Worm (Caenorhabditis elegans) whole organism, L1 larva: Measurements from ENCODE around the gene C54F6.12.

ENCODE experiments used
- aha-1 ChIP-seq: fragments of 150-350 bp; optimal IDR thresholded peaks from 2 replicates; lab custom pipeline; 2014; ENCODE audit warnings: missing biosample characterization, missing genetic modification characterization
- alr-1 ChIP-seq: fragments of 200-800 bp; sonication (Bioruptor generic); optimal IDR thresholded peaks from 2 replicates; lab custom pipeline; 2018; ENCODE audit warnings: borderline replicate concordance, mild to moderate bottlenecking, missing genetic modification characterization, missing compliant biosample characterization
- ceh-63 ChIP-seq: fragments of 200-800 bp; sonication (Bioruptor generic); optimal IDR thresholded peaks from 2 replicates; lab custom pipeline; 2018; ENCODE audit warnings: mild to moderate bottlenecking, missing genetic modification characterization, missing compliant biosample characterization
- ceh-8 ChIP-seq: fragments of 200-800 bp; sonication (Bioruptor generic); optimal IDR thresholded peaks from 2 replicates; lab custom pipeline; 2018; ENCODE audit warnings: mild to moderate bottlenecking, missing genetic modification characterization, moderate library complexity, missing compliant biosample characterization
- ceh-88 ChIP-seq: fragments of 200-800 bp; sonication (Bioruptor generic); IDR thresholded peaks from 2 replicates; pipeline ENCODE4 v1.3.6; 2022; ENCODE audit warnings: missing genetic modification characterization, missing compliant biosample characterization
- ceh-90 ChIP-seq: sonication (generic microtip); optimal IDR thresholded peaks from 2 replicates; lab custom pipeline; 2016; ENCODE audit warnings: missing genetic modification characterization, missing compliant biosample characterization
- ces-1 ChIP-seq: fragments of 150-350 bp; optimal IDR thresholded peaks from 2 replicates; lab custom pipeline; 2014; ENCODE audit warnings: missing biosample characterization, missing genetic modification reagents, missing genetic modification characterization
- dpl-1 ChIP-seq, 3 experiments: fragments of 150-350 bp in 2 of 3; sonication (generic microtip) in 1 of 3; optimal IDR thresholded peaks; 2 replicates each; lab custom pipeline; 2014 to 2017; ENCODE audit warnings: missing biosample characterization in 3 of 3, missing genetic modification characterization in 3 of 3, missing genetic modification reagents in 3 of 3
- efl-1 ChIP-seq, 4 experiments: fragments of 150-350 bp; optimal IDR thresholded peaks in 3 of 4; peaks in 1 of 4; 1 replicate in 1 of 4; 2 replicates in 3 of 4; lab custom pipeline; 2014; ENCODE audit warnings: missing biosample characterization in 2 of 4, missing genetic modification characterization in 2 of 4, missing genetic modification reagents in 2 of 4
- efl-3 ChIP-seq: fragments of 200-800 bp; sonication (Bioruptor generic); optimal IDR thresholded peaks from 2 replicates; lab custom pipeline; 2018; ENCODE audit warnings: mild to moderate bottlenecking, missing genetic modification characterization, missing compliant biosample characterization
- egl-13 ChIP-seq: sonication (generic microtip); optimal IDR thresholded peaks from 2 replicates; lab custom pipeline; 2016; ENCODE audit warnings: missing genotype, missing genetic modification reagents, missing genetic modification characterization, missing compliant biosample characterization
- egl-27 ChIP-seq, 2 experiments: fragments of 150-350 bp in 1 of 2; sonication (generic microtip); optimal IDR thresholded peaks; 3 replicates each; lab custom pipeline; 2017 to 2018; ENCODE audit warnings: missing biosample characterization in 2 of 2, missing genetic modification characterization in 2 of 2, missing genetic modification reagents in 2 of 2
- ets-5 ChIP-seq: fragments of 200-800 bp; sonication (Bioruptor generic); IDR thresholded peaks from 2 replicates; pipeline ENCODE4 v1.3.6; 2022; ENCODE audit warnings: missing genetic modification characterization, missing compliant biosample characterization
- fkh-10 ChIP-seq: sonication (generic microtip); optimal IDR thresholded peaks from 2 replicates; lab custom pipeline; 2017; ENCODE audit warnings: missing biosample characterization, missing genetic modification reagents, missing genetic modification characterization
- fkh-8 ChIP-seq: sonication (generic microtip); optimal IDR thresholded peaks from 2 replicates; lab custom pipeline; 2016; ENCODE audit warnings: mild to moderate bottlenecking, missing genetic modification characterization, missing compliant biosample characterization
- fos-1 ChIP-seq: fragments of 150-350 bp; optimal IDR thresholded peaks from 2 replicates; lab custom pipeline; 2014; ENCODE audit warnings: missing biosample characterization, missing genetic modification characterization
- grh-1 ChIP-seq: fragments of 200-800 bp; sonication (Bioruptor generic); IDR thresholded peaks from 2 replicates; pipeline ENCODE4 v1.3.6; 2022; ENCODE audit warnings: missing genetic modification reagents, missing genetic modification characterization, missing compliant biosample characterization
- hlh-4 ChIP-seq: sonication (generic microtip); optimal IDR thresholded peaks from 2 replicates; lab custom pipeline; 2016; ENCODE audit warnings: mild to moderate bottlenecking, missing genetic modification characterization, missing compliant biosample characterization
- irx-1 ChIP-seq: sonication (generic microtip); optimal IDR thresholded peaks from 2 replicates; lab custom pipeline; 2016; ENCODE audit warnings: missing genetic modification characterization, missing compliant biosample characterization
- isw-1 ChIP-seq: fragments of 200-800 bp; sonication (Bioruptor generic); IDR thresholded peaks from 2 replicates; pipeline ENCODE4 v1.3.6; 2022; ENCODE audit warnings: missing genetic modification characterization, missing compliant biosample characterization
- jun-1 ChIP-seq: fragments of 150-350 bp; optimal IDR thresholded peaks from 2 replicates; lab custom pipeline; 2014; ENCODE audit warnings: missing biosample characterization, missing genetic modification reagents, missing genetic modification characterization
- lin-14 ChIP-seq: fragments of 200-800 bp; sonication (Bioruptor generic); optimal IDR thresholded peaks from 2 replicates; lab custom pipeline; 2018; ENCODE audit warnings: mild to moderate bottlenecking, missing genetic modification characterization, moderate library complexity, missing compliant biosample characterization
- lin-15B ChIP-seq: fragments of 150-350 bp; sonication (generic microtip); optimal IDR thresholded peaks from 3 replicates; lab custom pipeline; 2014; ENCODE audit warnings: missing biosample characterization, missing genetic modification characterization
- lir-3 ChIP-seq: sonication (generic microtip); optimal IDR thresholded peaks from 2 replicates; lab custom pipeline; 2016; ENCODE audit warnings: mild to moderate bottlenecking, missing genetic modification characterization, moderate library complexity, missing compliant biosample characterization; ENCODE audit not compliant: poor library complexity
- lsy-2 ChIP-seq, 2 experiments: fragments of 150-350 bp; optimal IDR thresholded peaks; 2 replicates each; lab custom pipeline; 2014; ENCODE audit warnings: missing biosample characterization in 2 of 2, missing genetic modification characterization in 2 of 2
- nhr-11 ChIP-seq: fragments of 150-350 bp; optimal IDR thresholded peaks from 2 replicates; lab custom pipeline; 2014; ENCODE audit warnings: missing biosample characterization, missing genetic modification characterization
- nhr-12 ChIP-seq: sonication (generic microtip); optimal IDR thresholded peaks from 2 replicates; lab custom pipeline; 2017; ENCODE audit warnings: missing biosample characterization, missing genetic modification characterization
- nhr-19 ChIP-seq: fragments of 200-800 bp; sonication (Bioruptor generic); conservative IDR thresholded peaks from 2 replicates; pipeline ENCODE4 v1.3.6; 2022; ENCODE audit warnings: missing genetic modification characterization, missing compliant biosample characterization
- nhr-20 ChIP-seq: sonication (generic microtip); optimal IDR thresholded peaks from 2 replicates; lab custom pipeline; 2016; ENCODE audit warnings: mild to moderate bottlenecking, missing genetic modification characterization, missing compliant biosample characterization
- nhr-237 ChIP-seq: fragments of 150-350 bp; optimal IDR thresholded peaks from 2 replicates; lab custom pipeline; 2014; ENCODE audit warnings: missing biosample characterization, missing genetic modification characterization
- nhr-28 ChIP-seq: fragments of 150-350 bp; optimal IDR thresholded peaks from 2 replicates; lab custom pipeline; 2014; ENCODE audit warnings: missing biosample characterization, missing genetic modification characterization
- nhr-85 ChIP-seq: sonication (generic microtip); peaks from one replicate; lab custom pipeline; 2016; ENCODE audit warnings: missing genetic modification characterization, inconsistent platforms, missing compliant biosample characterization
- nhr-90 ChIP-seq: sonication (generic microtip); optimal IDR thresholded peaks from 2 replicates; lab custom pipeline; 2016; ENCODE audit warnings: mild to moderate bottlenecking, missing genetic modification characterization, missing compliant biosample characterization; ENCODE audit not compliant: poor library complexity
- pag-3 ChIP-seq: sonication (generic microtip); optimal IDR thresholded peaks from 2 replicates; lab custom pipeline; 2017; ENCODE audit warnings: missing genetic modification characterization, mild to moderate bottlenecking, missing compliant biosample characterization, antibody characterized with exemption, borderline replicate concordance; ENCODE audit not compliant: insufficient read depth
- pax-3 ChIP-seq: fragments of 200-800 bp; sonication (Bioruptor generic); optimal IDR thresholded peaks from 2 replicates; lab custom pipeline; 2018; ENCODE audit warnings: mild to moderate bottlenecking, missing genetic modification characterization, moderate library complexity, missing compliant biosample characterization
- pqm-1 ChIP-seq: sonication (generic microtip); optimal IDR thresholded peaks from 3 replicates; lab custom pipeline; 2017; ENCODE audit warnings: missing biosample characterization, missing genetic modification characterization
- rnt-1 ChIP-seq: sonication (generic microtip); optimal IDR thresholded peaks from 2 replicates; lab custom pipeline; 2016; ENCODE audit warnings: mild to moderate bottlenecking, missing genetic modification characterization, moderate library complexity, missing compliant biosample characterization
- skn-1 ChIP-seq: fragments of 150-350 bp; optimal IDR thresholded peaks from 2 replicates; lab custom pipeline; 2014; ENCODE audit warnings: missing biosample characterization, missing genetic modification characterization
- snpc-4 ChIP-seq: fragments of 150-350 bp; optimal IDR thresholded peaks from 2 replicates; lab custom pipeline; 2014; ENCODE audit warnings: missing biosample characterization, missing genetic modification characterization
- snu-23 ChIP-seq: sonication (generic microtip); optimal IDR thresholded peaks from 2 replicates; lab custom pipeline; 2016; ENCODE audit warnings: missing genetic modification characterization, missing compliant biosample characterization
- swsn-7 ChIP-seq: sonication (generic microtip); optimal IDR thresholded peaks from 2 replicates; lab custom pipeline; 2016; ENCODE audit warnings: missing genetic modification characterization, missing compliant biosample characterization
- tbx-2 ChIP-seq: sonication (generic microtip); optimal IDR thresholded peaks from 2 replicates; lab custom pipeline; 2016; ENCODE audit warnings: missing genetic modification characterization, missing compliant biosample characterization
- tlp-1 ChIP-seq: fragments of 150-350 bp; optimal IDR thresholded peaks from 2 replicates; lab custom pipeline; 2014; ENCODE audit warnings: missing biosample characterization, missing genetic modification characterization
- unc-30 ChIP-seq: sonication (generic microtip); optimal IDR thresholded peaks from 2 replicates; lab custom pipeline; 2017; ENCODE audit warnings: missing biosample characterization, missing genetic modification characterization
- unc-62 ChIP-seq: fragments of 150-350 bp; optimal IDR thresholded peaks from 2 replicates; lab custom pipeline; 2014; ENCODE audit warnings: missing biosample characterization, missing genetic modification reagents, missing genetic modification characterization
- unc-86 ChIP-seq: sonication (generic microtip); optimal IDR thresholded peaks from 2 replicates; lab custom pipeline; 2016; ENCODE audit warnings: missing genetic modification characterization, missing compliant biosample characterization
- xbp-1 ChIP-seq: sonication (generic microtip); optimal IDR thresholded peaks from 2 replicates; lab custom pipeline; 2016; ENCODE audit warnings: missing genetic modification characterization, missing compliant biosample characterization
- zag-1 ChIP-seq: fragments of 150-350 bp; optimal IDR thresholded peaks from 2 replicates; lab custom pipeline; 2014; ENCODE audit warnings: missing biosample characterization, missing genetic modification characterization
- ztf-11 ChIP-seq, 2 experiments: sonication (generic microtip); optimal IDR thresholded peaks; 2 replicates each; lab custom pipeline; 2016 to 2017; ENCODE audit warnings: missing genetic modification characterization in 2 of 2, missing biosample characterization in 1 of 2, missing compliant biosample characterization in 1 of 2
- ztf-4 ChIP-seq: fragments of 150-350 bp; optimal IDR thresholded peaks from 2 replicates; lab custom pipeline; 2014; ENCODE audit warnings: missing biosample characterization, missing genetic modification characterization

C54F6.12 gene

ce11 chrV:7587637-7588036, 49.7 kb upstream of the C54F6.12 start, which contains the start of the genes F19F10.11 and C50E3.5 (continued):
- peak; percentile 70 for TF ChIP-seq tbx-2 (tag; lab: Kevin White, UChicago)
- no peak for TF ChIP-seq nhr-237 (tag; lab: Kevin White, UChicago)
- no peak for TF ChIP-seq nhr-28 (tag; lab: Kevin White, UChicago)
- peak; percentile 26 for TF ChIP-seq isw-1 (GFP tag; lab: Robert Waterston, UW)
- no peak for TF ChIP-seq ets-5 (GFP tag; lab: Robert Waterston, UW)
- TF ChIP-seq unc-86 (tag; lab: Kevin White, UChicago) = peak; percentile 64
- TF ChIP-seq lir-3 = no peak
- no peak for TF ChIP-seq nhr-11
- no peak for TF ChIP-seq jun-1 (tag; lab: Kevin White, UChicago)
- TF ChIP-seq lsy-2 (tag; optimal IDR thresholded peaks at IDR 0.05; lab: Kevin White, UChicago) = peak; percentile 71 to 74
- TF ChIP-seq ztf-11 (tag; optimal IDR thresholded peaks at IDR 0.05; lab: Kevin White, UChicago) = no peak
- no peak for TF ChIP-seq egl-13 (tag; lab: Kevin White, UChicago)
- peak; percentile 79 for TF ChIP-seq lin-14
- no peak for TF ChIP-seq ceh-88 (GFP tag; lab: Robert Waterston, UW)
- peak; percentile 22 for TF ChIP-seq pag-3 (tag; lab: Kevin White, UChicago)
- TF ChIP-seq pqm-1 = no peak
- TF ChIP-seq aha-1 (tag; lab: Kevin White, UChicago) = no peak
- no peak for TF ChIP-seq efl-3 (GFP tag; lab: Kevin White, UChicago)
- peak; percentile 48 for TF ChIP-seq skn-1
- TF ChIP-seq hlh-4 = no peak
- TF ChIP-seq fos-1 = peak; percentile 46
- TF ChIP-seq nhr-85 (tag; lab: Kevin White, UChicago) = peak; percentile 74
- TF ChIP-seq lin-15B (tag; lab: Kevin White, UChicago) = peak; percentile 38
- TF ChIP-seq fkh-10 (GFP tag; lab: Kevin White, UChicago) = no peak
- TF ChIP-seq nhr-20 = peak; percentile 69
- TF ChIP-seq ceh-90 (tag; lab: Kevin White, UChicago) = no peak
- TF ChIP-seq unc-62 (GFP tag; lab: Kevin White, UChicago) = no peak
- TF ChIP-seq irx-1 (tag; lab: Kevin White, UChicago) = peak; percentile 42
- TF ChIP-seq ceh-8 (GFP tag; lab: Kevin White, UChicago) = no peak
- TF ChIP-seq dpl-1 (GFP tag; optimal IDR thresholded peaks at IDR 0.05; lab: Kevin White, UChicago) = peak; percentile 48 to 72 (median 66)
- TF ChIP-seq nhr-12 (tag; lab: Kevin White, UChicago) = no peak
- TF ChIP-seq alr-1 (tag; lab: Kevin White, UChicago) = no peak
- TF ChIP-seq ces-1 = no peak
- peak; percentile 66 for TF ChIP-seq nhr-19 (GFP tag; lab: Robert Waterston, UW)
- no peak for TF ChIP-seq zag-1 (tag; lab: Kevin White, UChicago)
- TF ChIP-seq ztf-4 (tag; lab: Kevin White, UChicago) = no peak

ce11 chrV:7580378-7580777, 42.5 kb upstream of the C54F6.12 start, which contains the start of gene ets-6:
Gene ets-6, minus strand, starts transcription at chrV:7580546.
- TF ChIP-seq nhr-11 (no peak), tlp-1 (tag; lab: Kevin White, UChicago) (no peak), hlh-4 (no peak), snpc-4 (tag; lab: Kevin White, UChicago) (peak; percentile 21), swsn-7 (peak; percentile 62), alr-1 (tag; lab: Kevin White, UChicago) (no peak), nhr-85 (tag; lab: Kevin White, UChicago) (peak; percentile 82), unc-86 (tag; lab: Kevin White, UChicago) (peak; percentile 43), lin-14 (no peak), nhr-237 (tag; lab: Kevin White, UChicago) (no peak), pax-3 (no peak), dpl-1 (GFP tag; optimal IDR thresholded peaks at IDR 0.05; lab: Kevin White, UChicago) (peak; percentile 39 to 65 (median 58)), egl-13 (tag; lab: Kevin White, UChicago) (no peak), zag-1 (tag; lab: Kevin White, UChicago) (no peak), nhr-90 (tag; lab: Kevin White, UChicago) (peak; percentile 46), tbx-2 (tag; lab: Kevin White, UChicago) (peak; percentile 54), efl-1 (optimal IDR thresholded peaks at IDR 0.05; lab: Kevin White, UChicago) (peak; percentile 75 to 77), efl-1 (GFP tag; optimal IDR thresholded peaks at IDR 0.05 in 1 of 2; lab: Kevin White, UChicago) (peak; percentile 67 to 96), grh-1 (GFP tag; lab: Robert Waterston, UW) (no peak), ceh-90 (tag; lab: Kevin White, UChicago) (no peak), nhr-28 (tag; lab: Kevin White, UChicago) (no peak), snu-23 (peak; percentile 74), ceh-63 (GFP tag; lab: Kevin White, UChicago) (no peak), efl-3 (GFP tag; lab: Kevin White, UChicago) (no peak), rnt-1 (tag; lab: Kevin White, UChicago) (peak; percentile 54), egl-27 (tag; optimal IDR thresholded peaks at IDR 0.05; lab: Kevin White, UChicago) (no peak), fkh-8 (tag; lab: Kevin White, UChicago) (no peak), xbp-1 (tag; lab: Kevin White, UChicago) (peak; percentile 55), unc-30 (no peak)
